Fruit fly (Drosophila melanogaster) whole organism, embryonic: ENCODE results near the gene st.
A peak's percentile ranks its signal among the peaks of the same experiment; 100 is the strongest.

Experiments
- Aef1 ChIP-seq: fragments of 200-800 bp; sonication (Bioruptor generic); IDR thresholded peaks from 3 replicates; pipeline ENCODE4 v1.3.6; 2022; ENCODE audit warnings: missing biosample characterization, missing genetic modification characterization
- B-H1 ChIP-seq: fragments of 200-800 bp; sonication (Bioruptor generic); IDR thresholded peaks from 3 replicates; pipeline ENCODE4 v1.3.6; 2022; ENCODE audit warnings: missing biosample characterization, missing genetic modification characterization
- CG10274 ChIP-seq: fragments of 200-800 bp; sonication (Bioruptor generic); optimal IDR thresholded peaks from 3 replicates; lab custom pipeline; 2017; ENCODE audit warnings: missing biosample characterization, mild to moderate bottlenecking, missing genetic modification characterization
- CG10321 ChIP-seq: fragments of 200-800 bp; sonication (Bioruptor generic); IDR thresholded peaks from 2 replicates; pipeline ENCODE4 v1.3.6; 2022; ENCODE audit warnings: missing biosample characterization, missing genetic modification characterization
- CG11247 ChIP-seq: fragments of 200-800 bp; sonication (Bioruptor generic); IDR thresholded peaks from 2 replicates; pipeline ENCODE4 v1.3.6; 2022; ENCODE audit warnings: missing biosample characterization, missing genetic modification characterization
- CG11398 ChIP-seq: fragments of 200-800 bp; sonication (Bioruptor generic); optimal IDR thresholded peaks from 2 replicates; lab custom pipeline; 2016; ENCODE audit warnings: missing biosample characterization, missing genetic modification characterization
- CG12391 ChIP-seq: fragments of 200-800 bp; sonication (Bioruptor generic); optimal IDR thresholded peaks from 3 replicates; lab custom pipeline; 2018; ENCODE audit warnings: missing biosample characterization, mild to moderate bottlenecking, missing genetic modification characterization, moderate library complexity
- CG12659 ChIP-seq: fragments of 200-800 bp; sonication (Bioruptor generic); optimal IDR thresholded peaks from 3 replicates; lab custom pipeline; 2017; ENCODE audit warnings: mild to moderate bottlenecking, missing biosample characterization, missing genetic modification reagents, missing genetic modification characterization
- CG13123 ChIP-seq: fragments of 200-800 bp; sonication (Bioruptor generic); optimal IDR thresholded peaks from 2 replicates; lab custom pipeline; 2016; ENCODE audit warnings: missing biosample characterization, missing genetic modification characterization
- CG14050 ChIP-seq: fragments of 200-800 bp; sonication (Bioruptor generic); IDR thresholded peaks from 3 replicates; pipeline ENCODE4 v1.3.6; 2022; ENCODE audit warnings: missing biosample characterization, missing genetic modification characterization
- CG1529 ChIP-seq: fragments of 200-800 bp; sonication (Bioruptor generic); optimal IDR thresholded peaks from 3 replicates; lab custom pipeline; 2018; ENCODE audit warnings: missing biosample characterization, missing genetic modification characterization
- CG18476 ChIP-seq: fragments of 200-800 bp; sonication (Bioruptor generic); optimal IDR thresholded peaks from 2 replicates; lab custom pipeline; 2016; ENCODE audit warnings: missing biosample characterization, mild to moderate bottlenecking, missing genetic modification characterization
- CG18764 ChIP-seq: fragments of 200-800 bp; sonication (Bioruptor generic); optimal IDR thresholded peaks from 3 replicates; lab custom pipeline; 2016; ENCODE audit warnings: missing biosample characterization, missing genetic modification characterization
- CG2875 ChIP-seq: fragments of 200-800 bp; sonication (Bioruptor generic); optimal IDR thresholded peaks from 2 replicates; lab custom pipeline; 2017; ENCODE audit warnings: missing biosample characterization, mild to moderate bottlenecking, missing genetic modification characterization, missing genetic modification reagents
- CG30431 ChIP-seq: fragments of 200-800 bp; sonication (Bioruptor generic); optimal IDR thresholded peaks from 2 replicates; lab custom pipeline; 2017; ENCODE audit warnings: missing biosample characterization, missing genetic modification characterization
- CG31388 ChIP-seq: fragments of 200-800 bp; sonication (Bioruptor generic); optimal IDR thresholded peaks from 2 replicates; lab custom pipeline; 2016; ENCODE audit warnings: missing biosample characterization, missing genetic modification characterization
- CG33213 ChIP-seq: fragments of 200-800 bp; sonication (Bioruptor generic); optimal IDR thresholded peaks from 3 replicates; lab custom pipeline; 2016; ENCODE audit warnings: missing biosample characterization, missing genetic modification characterization
- CG4328 ChIP-seq: fragments of 200-800 bp; sonication (Bioruptor generic); optimal IDR thresholded peaks from 3 replicates; lab custom pipeline; 2017; ENCODE audit warnings: missing biosample characterization, missing genetic modification reagents, missing genetic modification characterization
- CG4730 ChIP-seq: fragments of 200-800 bp; sonication (Bioruptor generic); IDR thresholded peaks from 2 replicates; pipeline ENCODE4 v1.3.6; 2022; ENCODE audit warnings: missing biosample characterization, missing genetic modification characterization
- CG7745 ChIP-seq: fragments of 200-800 bp; sonication (Bioruptor generic); optimal IDR thresholded peaks from 2 replicates; lab custom pipeline; 2018; ENCODE audit warnings: missing biosample characterization, mild to moderate bottlenecking, missing genetic modification characterization, moderate library complexity
- CG8944 ChIP-seq: fragments of 200-800 bp; sonication (Bioruptor generic); optimal IDR thresholded peaks from 3 replicates; lab custom pipeline; 2016; ENCODE audit warnings: missing biosample characterization, missing genetic modification characterization
- CG9437 ChIP-seq: fragments of 200-800 bp; sonication (Bioruptor generic); optimal IDR thresholded peaks from 2 replicates; lab custom pipeline; 2018; ENCODE audit warnings: missing biosample characterization, mild to moderate bottlenecking, missing genetic modification characterization
- CoRest ChIP-seq: fragments of 200-800 bp; sonication (Bioruptor generic); optimal IDR thresholded peaks from 3 replicates; lab custom pipeline; 2018; ENCODE audit warnings: missing biosample characterization, mild to moderate bottlenecking, missing genetic modification characterization, moderate library complexity
- E2f1 ChIP-seq: fragments of 200-800 bp; sonication (Bioruptor generic); IDR thresholded peaks from 2 replicates; pipeline ENCODE4 v1.3.6; 2022; ENCODE audit warnings: missing biosample characterization, missing genetic modification characterization
- Ets97D ChIP-seq: fragments of 200-800 bp; sonication (Bioruptor generic); optimal IDR thresholded peaks from 3 replicates; lab custom pipeline; 2016; ENCODE audit warnings: missing biosample characterization, missing genetic modification characterization
- Kr ChIP-seq: fragments of 200-800 bp; sonication (Bioruptor generic); optimal IDR thresholded peaks from 2 replicates; lab custom pipeline; 2017; ENCODE audit warnings: missing biosample characterization, mild to moderate bottlenecking, missing genetic modification characterization
- NC2α ChIP-seq: fragments of 200-800 bp; sonication (Bioruptor generic); optimal IDR thresholded peaks from 2 replicates; lab custom pipeline; 2016; ENCODE audit warnings: missing biosample characterization, missing genetic modification characterization
- Nf-YB ChIP-seq: fragments of 200-800 bp; sonication (Bioruptor generic); optimal IDR thresholded peaks from 3 replicates; lab custom pipeline; 2019; ENCODE audit warnings: missing biosample characterization, mild to moderate bottlenecking, missing genetic modification characterization, moderate library complexity
- Nf-YC ChIP-seq: fragments of 200-800 bp; optimal IDR thresholded peaks from 3 replicates; lab custom pipeline; 2019; ENCODE audit warnings: missing biosample characterization, mild to moderate bottlenecking, missing genetic modification characterization, moderate library complexity
- NfI ChIP-seq: fragments of 200-800 bp; sonication (Bioruptor generic); optimal IDR thresholded peaks from 3 replicates; lab custom pipeline; 2018; ENCODE audit warnings: missing biosample characterization, mild to moderate bottlenecking, missing genetic modification characterization, moderate library complexity
- Ptx1 ChIP-seq: fragments of 200-800 bp; sonication (Bioruptor generic); IDR thresholded peaks from 2 replicates; pipeline ENCODE4 v1.3.6; 2022; ENCODE audit warnings: missing biosample characterization, missing genetic modification characterization
- Ssrp ChIP-seq: fragments of 200-800 bp; sonication (Bioruptor generic); optimal IDR thresholded peaks from 2 replicates; lab custom pipeline; 2018; ENCODE audit warnings: missing biosample characterization, mild to moderate bottlenecking, missing genetic modification characterization, moderate library complexity
- YL-1 ChIP-seq: fragments of 200-800 bp; sonication (Bioruptor generic); optimal IDR thresholded peaks from 3 replicates; lab custom pipeline; 2017; ENCODE audit warnings: missing biosample characterization, mild to moderate bottlenecking, missing genetic modification characterization
- amos ChIP-seq: fragments of 200-800 bp; sonication (Bioruptor generic); IDR thresholded peaks from 2 replicates; pipeline ENCODE4 v1.3.6; 2022; ENCODE audit warnings: missing biosample characterization, missing genetic modification characterization; ENCODE audit not compliant: partially characterized antibody
- disco-r ChIP-seq: fragments of 200-800 bp; sonication (Bioruptor generic); optimal IDR thresholded peaks from 2 replicates; lab custom pipeline; 2016; ENCODE audit warnings: missing biosample characterization, missing genetic modification characterization
- ewg ChIP-seq: fragments of 200-800 bp; sonication (Bioruptor generic); optimal IDR thresholded peaks from 3 replicates; lab custom pipeline; 2017; ENCODE audit warnings: mild to moderate bottlenecking, missing biosample characterization, missing genetic modification reagents, missing genetic modification characterization
- exex ChIP-seq: fragments of 200-800 bp; sonication (Bioruptor generic); optimal IDR thresholded peaks from 4 replicates; lab custom pipeline; 2018; ENCODE audit warnings: missing biosample characterization, mild to moderate bottlenecking, missing genetic modification characterization, moderate library complexity
- fd102C ChIP-seq: fragments of 200-800 bp; sonication (Bioruptor generic); optimal IDR thresholded peaks from 2 replicates; lab custom pipeline; 2018; ENCODE audit warnings: missing biosample characterization, mild to moderate bottlenecking, missing genetic modification characterization, moderate library complexity
- fu2 ChIP-seq: fragments of 200-800 bp; sonication (Bioruptor generic); optimal IDR thresholded peaks from 2 replicates; lab custom pipeline; 2016; ENCODE audit warnings: missing biosample characterization, missing genetic modification characterization
- gcm2 ChIP-seq: fragments of 200-800 bp; sonication (Bioruptor generic); optimal IDR thresholded peaks from 2 replicates; lab custom pipeline; 2016; ENCODE audit warnings: missing biosample characterization, missing genetic modification characterization
- gro ChIP-seq: fragments of 200-800 bp; sonication (Bioruptor generic); optimal IDR thresholded peaks from 2 replicates; lab custom pipeline; 2016; ENCODE audit warnings: missing biosample characterization, missing genetic modification characterization
- hbn ChIP-seq: fragments of 200-800 bp; sonication (Bioruptor generic); IDR thresholded peaks from 2 replicates; pipeline ENCODE4 v1.3.6; 2022; ENCODE audit warnings: missing biosample characterization, missing genetic modification characterization; ENCODE audit not compliant: partially characterized antibody
- odd ChIP-seq: fragments of 200-800 bp; sonication (Bioruptor generic); optimal IDR thresholded peaks from 2 replicates; lab custom pipeline; 2017; ENCODE audit warnings: missing biosample characterization, mild to moderate bottlenecking, missing genetic modification characterization
- phol ChIP-seq: fragments of 200-800 bp; sonication (Bioruptor generic); optimal IDR thresholded peaks from 3 replicates; lab custom pipeline; 2018; ENCODE audit warnings: missing biosample characterization, mild to moderate bottlenecking, missing genetic modification characterization, moderate library complexity
- pzg ChIP-seq: fragments of 200-800 bp; sonication (Bioruptor generic); optimal IDR thresholded peaks from 3 replicates; lab custom pipeline; 2018; ENCODE audit warnings: missing biosample characterization, mild to moderate bottlenecking, missing genetic modification characterization, moderate library complexity
- seq ChIP-seq: fragments of 200-800 bp; sonication (Bioruptor generic); IDR thresholded peaks from 2 replicates; pipeline ENCODE4 v1.3.6; 2022; ENCODE audit warnings: missing biosample characterization, missing genetic modification characterization
- stwl ChIP-seq: fragments of 200-800 bp; sonication (Bioruptor generic); optimal IDR thresholded peaks from 3 replicates; lab custom pipeline; 2018; ENCODE audit warnings: missing biosample characterization, mild to moderate bottlenecking, missing genetic modification characterization, moderate library complexity
- tgo ChIP-seq: fragments of 200-800 bp; sonication (Bioruptor generic); IDR thresholded peaks from 3 replicates; pipeline ENCODE4 v1.3.6; 2022; ENCODE audit warnings: missing biosample characterization, missing genetic modification characterization
- tll ChIP-seq, 2 experiments: fragments of 200-800 bp in 1 of 2; fragments of >200 bp in 1 of 2; sonication (Bioruptor generic) in 1 of 2; optimal IDR thresholded peaks; 2 replicates each; lab custom pipeline; 2017 to 2019; ENCODE audit warnings: missing biosample characterization in 2 of 2, missing genetic modification characterization in 2 of 2, mild to moderate bottlenecking in 1 of 2, moderate library complexity in 1 of 2
- toy ChIP-seq: fragments of 200-800 bp; sonication (Bioruptor generic); IDR thresholded peaks from 2 replicates; pipeline ENCODE4 v1.3.6; 2022; ENCODE audit warnings: missing biosample characterization, missing genetic modification characterization
- z ChIP-seq: fragments of 200-800 bp; sonication (Bioruptor generic); IDR thresholded peaks from 3 replicates; pipeline ENCODE4 v1.3.6; 2022; ENCODE audit warnings: missing biosample characterization, missing genetic modification characterization
- zfh2 ChIP-seq: fragments of 200-800 bp; sonication (Bioruptor generic); optimal IDR thresholded peaks from 2 replicates; lab custom pipeline; 2016; ENCODE audit warnings: missing biosample characterization, missing genetic modification characterization

The st gene

dm6 chr3L:16544220-16544619 is 46.8 kb downstream of the st start (continued):
- peak; percentile 37; the same call in 1 of the 3 replicates for TF ChIP-seq tgo (GFP tag; lab: Robert Waterston, UW)
- TF ChIP-seq CG12391: no peak
- no peak for TF ChIP-seq CG13123 (GFP tag; lab: Kevin White, UChicago)
- TF ChIP-seq CG2875: no peak
- TF ChIP-seq zfh2: no peak
- no peak for TF ChIP-seq Kr (GFP tag; lab: Kevin White, UChicago)
- TF ChIP-seq B-H1 (GFP tag; lab: Robert Waterston, UW): no peak
- no peak for TF ChIP-seq CG10274 (GFP tag; lab: Kevin White, UChicago)
- TF ChIP-seq z: no peak
- TF ChIP-seq ewg: peak; percentile 41
- TF ChIP-seq pzg (GFP tag; lab: Kevin White, UChicago): no peak
- no peak for TF ChIP-seq CG33213 (GFP tag; lab: Kevin White, UChicago)
- peak; percentile 16 for TF ChIP-seq CG8944
- TF ChIP-seq fu2: peak; percentile 4
- TF ChIP-seq Nf-YC (tag; lab: Kevin White, UChicago): no peak
- TF ChIP-seq CG7745 (tag; lab: Kevin White, UChicago): no peak
- no peak for TF ChIP-seq Nf-YB (GFP tag; lab: Kevin White, UChicago)
- no peak for TF ChIP-seq CG10321 (GFP tag; lab: Robert Waterston, UW)
- TF ChIP-seq Aef1 (GFP tag; lab: Robert Waterston, UW): no peak
- TF ChIP-seq exex (tag; lab: Kevin White, UChicago): no peak
- no peak for TF ChIP-seq Ets97D (GFP tag; lab: Kevin White, UChicago)
- no peak for TF ChIP-seq stwl (tag; lab: Kevin White, UChicago)
- TF ChIP-seq CG11398 (GFP tag; lab: Kevin White, UChicago): peak; percentile 0
- TF ChIP-seq CG11247 (GFP tag; lab: Robert Waterston, UW): no peak
- TF ChIP-seq toy (GFP tag; lab: Robert Waterston, UW): no peak
- TF ChIP-seq CG30431 (GFP tag; lab: Kevin White, UChicago): no peak
- TF ChIP-seq Ssrp: no peak
- TF ChIP-seq Ptx1 (GFP tag; lab: Robert Waterston, UW): peak; percentile 41; the same call in 1 of the 2 replicates
- no peak for TF ChIP-seq CG31388 (GFP tag; lab: Kevin White, UChicago)
- no peak for TF ChIP-seq YL-1 (GFP tag; lab: Kevin White, UChicago)
- TF ChIP-seq disco-r (GFP tag; lab: Kevin White, UChicago): no peak
- TF ChIP-seq phol (tag; lab: Kevin White, UChicago): peak; percentile 52
- no peak for TF ChIP-seq fd102C (GFP tag; lab: Kevin White, UChicago)
- no peak for TF ChIP-seq E2f1 (GFP tag; lab: Robert Waterston, UW)
- no peak for TF ChIP-seq hbn (GFP tag; lab: Robert Waterston, UW)
- TF ChIP-seq CG9437: peak; percentile 7
- TF ChIP-seq odd: no peak
- TF ChIP-seq CG1529 (GFP tag; lab: Kevin White, UChicago): no peak
- no peak for TF ChIP-seq NC2α (GFP tag; lab: Kevin White, UChicago)
- TF ChIP-seq gcm2: no peak
- TF ChIP-seq CG14050 (GFP tag; lab: Robert Waterston, UW): no peak
- TF ChIP-seq NfI (GFP tag; lab: Kevin White, UChicago): peak; percentile 17
- no peak for TF ChIP-seq CG4328 (GFP tag; lab: Kevin White, UChicago)
- TF ChIP-seq amos: no peak
- no peak for TF ChIP-seq CG18764 (GFP tag; lab: Kevin White, UChicago)
- TF ChIP-seq CG12659 (GFP tag; lab: Kevin White, UChicago): no peak
- TF ChIP-seq CG18476 (GFP tag; lab: Kevin White, UChicago): no peak
- no peak for TF ChIP-seq seq
- no peak for TF ChIP-seq CoRest (tag; lab: Kevin White, UChicago)
- no peak for TF ChIP-seq CG4730
- no peak for TF ChIP-seq gro (GFP tag; lab: Kevin White, UChicago)
- no peak for TF ChIP-seq tll (GFP tag; optimal IDR thresholded peaks at IDR 0.05; lab: Kevin White, UChicago)
